Worm (Caenorhabditis elegans) whole organism, L2 larva: ENCODE measurements around the gene C35B1.8.

ENCODE experiments used
- C34F6.9 ChIP-seq: fragments of 150-350 bp; optimal IDR thresholded peaks from 2 replicates; lab custom pipeline; 2014; ENCODE audit warnings: missing biosample characterization, missing genetic modification characterization
- F13H6.1 ChIP-seq: sonication (generic microtip); optimal IDR thresholded peaks from 2 replicates; lab custom pipeline; 2016; ENCODE audit warnings: missing genetic modification characterization, missing compliant biosample characterization
- alr-1 ChIP-seq: fragments of 150-350 bp; optimal IDR thresholded peaks from 2 replicates; lab custom pipeline; 2014; ENCODE audit warnings: missing biosample characterization, missing genetic modification characterization
- ama-1 ChIP-seq: fragments of 150-350 bp; optimal IDR thresholded peaks from 2 replicates; lab custom pipeline; 2018; ENCODE audit warnings: inconsistent platforms
- blmp-1 ChIP-seq: sonication (generic microtip); optimal IDR thresholded peaks from 2 replicates; lab custom pipeline; 2017; ENCODE audit warnings: missing genetic modification characterization, mild to moderate bottlenecking, missing compliant biosample characterization, antibody characterized with exemption, moderate library complexity; ENCODE audit not compliant: insufficient read depth
- ceh-16 ChIP-seq: fragments of 150-350 bp; optimal IDR thresholded peaks from 2 replicates; lab custom pipeline; 2014; ENCODE audit warnings: missing biosample characterization, missing genetic modification characterization
- ceh-82 ChIP-seq: fragments of 150-350 bp; optimal IDR thresholded peaks from 2 replicates; lab custom pipeline; 2014; ENCODE audit warnings: missing biosample characterization, missing genetic modification characterization
- crh-2 ChIP-seq: sonication (generic microtip); optimal IDR thresholded peaks from 2 replicates; lab custom pipeline; 2017; ENCODE audit warnings: missing biosample characterization, missing genetic modification characterization
- dmd-4 ChIP-seq: sonication (generic microtip); optimal IDR thresholded peaks from 2 replicates; lab custom pipeline; 2017; ENCODE audit warnings: missing biosample characterization, missing genetic modification characterization
- egl-27 ChIP-seq: sonication (generic microtip); optimal IDR thresholded peaks from 3 replicates; lab custom pipeline; 2017; ENCODE audit warnings: missing biosample characterization, missing genetic modification reagents, missing genetic modification characterization
- elt-1 ChIP-seq: fragments of 150-350 bp; optimal IDR thresholded peaks from 2 replicates; lab custom pipeline; 2014; ENCODE audit warnings: missing biosample characterization, missing genetic modification characterization
- elt-3 ChIP-seq: sonication (generic microtip); optimal IDR thresholded peaks from 2 replicates; lab custom pipeline; 2017; ENCODE audit warnings: missing biosample characterization, missing genetic modification characterization
- fos-1 ChIP-seq: fragments of 150-350 bp; optimal IDR thresholded peaks from 2 replicates; lab custom pipeline; 2014; ENCODE audit warnings: missing biosample characterization, missing genetic modification characterization
- lin-13 ChIP-seq: fragments of 150-350 bp; optimal IDR thresholded peaks from 2 replicates; lab custom pipeline; 2014; ENCODE audit warnings: missing biosample characterization, missing genetic modification reagents, missing genetic modification characterization
- lsy-2 ChIP-seq, 2 experiments: fragments of 150-350 bp in 1 of 2; sonication (generic microtip) in 1 of 2; optimal IDR thresholded peaks; 2 replicates each; lab custom pipeline; 2014 to 2017; ENCODE audit warnings: missing biosample characterization in 2 of 2, missing genetic modification characterization in 2 of 2
- mdl-1 ChIP-seq, 2 experiments: fragments of 150-350 bp in 1 of 2; sonication (generic microtip) in 1 of 2; optimal IDR thresholded peaks; 2 replicates each; lab custom pipeline; 2017; ENCODE audit warnings: missing biosample characterization in 2 of 2, missing genetic modification characterization in 2 of 2
- nhr-10 ChIP-seq: sonication (generic microtip); optimal IDR thresholded peaks from 2 replicates; lab custom pipeline; 2017; ENCODE audit warnings: missing biosample characterization, missing genetic modification characterization
- nhr-11 ChIP-seq: fragments of 150-350 bp; optimal IDR thresholded peaks from 2 replicates; lab custom pipeline; 2014; ENCODE audit warnings: missing biosample characterization, missing genetic modification characterization
- nhr-12 ChIP-seq: fragments of 150-350 bp; optimal IDR thresholded peaks from 2 replicates; lab custom pipeline; 2014; ENCODE audit warnings: missing biosample characterization, missing genetic modification characterization
- nhr-129 ChIP-seq: fragments of 150-350 bp; optimal IDR thresholded peaks from 2 replicates; lab custom pipeline; 2014; ENCODE audit warnings: missing biosample characterization, missing genetic modification characterization
- nhr-21 ChIP-seq: fragments of 150-350 bp; optimal IDR thresholded peaks from 2 replicates; lab custom pipeline; 2014; ENCODE audit warnings: missing biosample characterization, missing genetic modification characterization
- nhr-23 ChIP-seq: fragments of 150-350 bp; optimal IDR thresholded peaks from 2 replicates; lab custom pipeline; 2014; ENCODE audit warnings: missing biosample characterization, missing genetic modification reagents, missing genetic modification characterization
- nhr-237 ChIP-seq: fragments of 150-350 bp; optimal IDR thresholded peaks from 2 replicates; lab custom pipeline; 2014; ENCODE audit warnings: missing biosample characterization, missing genetic modification characterization
- nhr-25 ChIP-seq: fragments of 150-350 bp; sonication (generic microtip); optimal IDR thresholded peaks from 3 replicates; lab custom pipeline; 2014; ENCODE audit warnings: missing biosample characterization, missing genetic modification characterization
- nhr-6 ChIP-seq: fragments of 150-350 bp; optimal IDR thresholded peaks from 2 replicates; lab custom pipeline; 2014; ENCODE audit warnings: missing biosample characterization, missing genetic modification characterization
- nhr-77 ChIP-seq: fragments of 150-350 bp; optimal IDR thresholded peaks from 2 replicates; lab custom pipeline; 2014; ENCODE audit warnings: missing biosample characterization, missing genetic modification characterization
- peb-1 ChIP-seq: fragments of 150-350 bp; optimal IDR thresholded peaks from 2 replicates; lab custom pipeline; 2014; ENCODE audit warnings: missing biosample characterization, missing genetic modification characterization
- sma-3 ChIP-seq: sonication (generic microtip); optimal IDR thresholded peaks from 2 replicates; lab custom pipeline; 2016; ENCODE audit warnings: missing genetic modification reagents, missing genetic modification characterization, missing compliant biosample characterization
- sma-9 ChIP-seq, 2 experiments: fragments of 150-350 bp in 1 of 2; sonication (generic microtip) in 1 of 2; optimal IDR thresholded peaks; 2 replicates each; lab custom pipeline; 2014 to 2016; ENCODE audit warnings: missing genetic modification characterization in 2 of 2, mild to moderate bottlenecking in 1 of 2, missing biosample characterization in 1 of 2, missing compliant biosample characterization in 1 of 2, missing genetic modification reagents in 1 of 2, moderate library complexity in 1 of 2
- snpc-4 ChIP-seq: fragments of 150-350 bp; optimal IDR thresholded peaks from 2 replicates; lab custom pipeline; 2014; ENCODE audit warnings: missing biosample characterization, missing genetic modification characterization
- unc-39 ChIP-seq: fragments of 150-350 bp; optimal IDR thresholded peaks from 2 replicates; lab custom pipeline; 2014; ENCODE audit warnings: missing biosample characterization, missing genetic modification characterization
- unc-55 ChIP-seq: fragments of 150-350 bp; sonication (generic microtip); optimal IDR thresholded peaks from 3 replicates; lab custom pipeline; 2014; ENCODE audit warnings: missing biosample characterization, missing genetic modification reagents, missing genetic modification characterization
- unc-62 ChIP-seq: fragments of 150-350 bp; optimal IDR thresholded peaks from 2 replicates; lab custom pipeline; 2014; ENCODE audit warnings: missing biosample characterization, missing genetic modification reagents, missing genetic modification characterization
- ztf-1 ChIP-seq: fragments of 200-800 bp; sonication (Bioruptor generic); conservative IDR thresholded peaks from 2 replicates; pipeline ENCODE4 v1.3.6; 2022; ENCODE audit warnings: missing genetic modification characterization, missing compliant biosample characterization
- ztf-11 ChIP-seq: sonication (generic microtip); optimal IDR thresholded peaks from 2 replicates; lab custom pipeline; 2017; ENCODE audit warnings: missing biosample characterization, missing genetic modification characterization
- ztf-4 ChIP-seq: fragments of 150-350 bp; optimal IDR thresholded peaks from 2 replicates; lab custom pipeline; 2014; ENCODE audit warnings: missing biosample characterization, missing genetic modification characterization

C35B1.8 gene

ce11 chrIV:4070810-4071209 lies 8.0 kb downstream of the C35B1.8 start:
- TF ChIP-seq lsy-2 (tag; optimal IDR thresholded peaks at IDR 0.05; lab: Kevin White, UChicago) (no peak), nhr-25 (no peak), lin-13 (GFP tag; lab: Kevin White, UChicago) (no peak), nhr-129 (no peak), elt-1 (no peak), unc-62 (GFP tag; lab: Kevin White, UChicago) (no peak), ceh-16 (no peak), nhr-21 (tag; lab: Kevin White, UChicago) (no peak), dmd-4 (no peak), mdl-1 (tag; optimal IDR thresholded peaks at IDR 0.05; lab: Kevin White, UChicago) (no peak), snpc-4 (no peak), alr-1 (tag; lab: Kevin White, UChicago) (no peak), ztf-4 (tag; lab: Kevin White, UChicago) (no peak), blmp-1 (tag; lab: Kevin White, UChicago) (no peak), crh-2 (no peak), peb-1 (tag; lab: Kevin White, UChicago) (no peak), sma-9 (GFP tag; optimal IDR thresholded peaks at IDR 0.05; lab: Kevin White, UChicago) (no peak), sma-9 (tag; optimal IDR thresholded peaks at IDR 0.05; lab: Kevin White, UChicago) (no peak)

ce11 chrIV:4068480-4068879 lies 10.3 kb downstream of the C35B1.8 start, which contains the start of gene fbxb-55:
Gene fbxb-55, plus strand, starts transcription at chrIV:4068780.
- TF ChIP-seq ztf-4 (tag; lab: Kevin White, UChicago) (no peak), nhr-21 (tag; lab: Kevin White, UChicago) (no peak), nhr-6 (tag; lab: Kevin White, UChicago) (no peak), lsy-2 (tag; optimal IDR thresholded peaks at IDR 0.05; lab: Kevin White, UChicago) (no peak)

ce11 chrIV:4067336-4067735 lies 11.5 kb downstream of the C35B1.8 start:
- TF ChIP-seq nhr-6 (tag; lab: Kevin White, UChicago) = no peak
- no peak for TF ChIP-seq nhr-25
- TF ChIP-seq nhr-11 (tag; lab: Kevin White, UChicago) = no peak
- no peak for TF ChIP-seq ama-1 (lab: Kevin White, UChicago)
- no peak for TF ChIP-seq nhr-129
- no peak for TF ChIP-seq unc-39 (tag; lab: Kevin White, UChicago)
- no peak for TF ChIP-seq blmp-1 (tag; lab: Kevin White, UChicago)
- no peak for TF ChIP-seq sma-9 (GFP tag; optimal IDR thresholded peaks at IDR 0.05; lab: Kevin White, UChicago)
- no peak for TF ChIP-seq sma-9 (tag; optimal IDR thresholded peaks at IDR 0.05; lab: Kevin White, UChicago)
- no peak for TF ChIP-seq fos-1 (tag; lab: Kevin White, UChicago)
- TF ChIP-seq nhr-12 (tag; lab: Kevin White, UChicago) = no peak
- TF ChIP-seq F13H6.1 (tag; lab: Kevin White, UChicago) = no peak
- TF ChIP-seq nhr-23 (tag; lab: Kevin White, UChicago) = no peak
- no peak for TF ChIP-seq ztf-11
- no peak for TF ChIP-seq nhr-77 (tag; lab: Kevin White, UChicago)
- TF ChIP-seq dmd-4 = no peak
- TF ChIP-seq mdl-1 (tag; optimal IDR thresholded peaks at IDR 0.05; lab: Kevin White, UChicago) = no peak
- TF ChIP-seq ceh-82 = no peak
- no peak for TF ChIP-seq nhr-10 (tag; lab: Kevin White, UChicago)

ce11 chrIV:4063573-4063972 lies 15.2 kb downstream of the C35B1.8 start, which contains the start of gene ilys-6:
Gene ilys-6, minus strand, starts transcription at chrIV:4063673.
- no peak for TF ChIP-seq crh-2
- TF ChIP-seq fos-1 (tag; lab: Kevin White, UChicago) = no peak
- no peak for TF ChIP-seq lin-13 (GFP tag; lab: Kevin White, UChicago)
- TF ChIP-seq ztf-11 = no peak
- TF ChIP-seq unc-39 (tag; lab: Kevin White, UChicago) = no peak
- no peak for TF ChIP-seq unc-55 (GFP tag; lab: Kevin White, UChicago)
- no peak for TF ChIP-seq dmd-4
- TF ChIP-seq elt-3 = no peak
- no peak for TF ChIP-seq nhr-23 (tag; lab: Kevin White, UChicago)

ce11 chrIV:4055297-4055696 lies 23.5 kb downstream of the C35B1.8 start:
- TF ChIP-seq ceh-16 (no peak), unc-62 (GFP tag; lab: Kevin White, UChicago) (no peak), egl-27 (tag; lab: Kevin White, UChicago) (no peak), ama-1 (lab: Kevin White, UChicago) (no peak), lin-13 (GFP tag; lab: Kevin White, UChicago) (no peak), alr-1 (tag; lab: Kevin White, UChicago) (no peak), fos-1 (tag; lab: Kevin White, UChicago) (no peak), ceh-82 (no peak), nhr-237 (tag; lab: Kevin White, UChicago) (no peak), F13H6.1 (tag; lab: Kevin White, UChicago) (no peak), ztf-1 (no peak), unc-39 (tag; lab: Kevin White, UChicago) (no peak), nhr-129 (no peak), C34F6.9 (no peak), blmp-1 (tag; lab: Kevin White, UChicago) (no peak), crh-2 (no peak), peb-1 (tag; lab: Kevin White, UChicago) (no peak), nhr-21 (tag; lab: Kevin White, UChicago) (no peak), sma-3 (GFP tag; lab: Kevin White, UChicago) (no peak)
